Worm (Caenorhabditis elegans): ENCODE data around the gene rgs-6.

rgs-6 gene

ce11 chrX:5709205-5709604 lies 24.4 kb downstream of the rgs-6 start:
- TF ChIP-seq irx-1 (tag; optimal IDR thresholded peaks at IDR 0.05): no peak
- TF ChIP-seq lin-15B (tag; optimal IDR thresholded peaks at IDR 0.05): no peak
- TF ChIP-seq unc-86 (tag; optimal IDR thresholded peaks at IDR 0.05): no peak
- no peak for TF ChIP-seq hlh-17 (GFP tag; optimal IDR thresholded peaks at IDR 0.05; ENCODE audit: borderline replicate concordance)
- TF ChIP-seq ztf-11 (tag; optimal IDR thresholded peaks at IDR 0.05): no peak
- TF ChIP-seq aha-1 (tag; optimal IDR thresholded peaks at IDR 0.05): no peak
- no peak for TF ChIP-seq dsc-1 (tag; optimal IDR thresholded peaks at IDR 0.05)
- no peak for TF ChIP-seq fkh-4 (tag; optimal IDR thresholded peaks at IDR 0.05; ENCODE audit: borderline replicate concordance)

ce11 chrX:5707809-5708208 lies 25.8 kb downstream of the rgs-6 start:
- TF ChIP-seq C16A3.4 (tag; optimal IDR thresholded peaks at IDR 0.05) (peak; percentile 28), unc-130 (tag; optimal IDR thresholded peaks at IDR 0.05) (no peak), ceh-82 (tag; optimal IDR thresholded peaks at IDR 0.05) (peak; percentile 58 to 65 (median 60)), nhr-19 (GFP tag; conservative IDR thresholded peaks at IDR 0.05) (peak; percentile 64), mep-1 (tag; optimal IDR thresholded peaks at IDR 0.05) (peak; percentile 46), nhr-47 (tag; optimal IDR thresholded peaks at IDR 0.05) (peak; percentile 75), F16B12.6 (tag; optimal IDR thresholded peaks at IDR 0.05) (no peak), nhr-84 (tag; optimal IDR thresholded peaks at IDR 0.05) (no peak), nhr-71 (tag; optimal IDR thresholded peaks at IDR 0.05) (peak; percentile 64), fos-1 (tag; optimal IDR thresholded peaks at IDR 0.05) (peak; percentile 35), rnt-1 (tag; optimal IDR thresholded peaks at IDR 0.05) (peak; percentile 52), mdl-1 (tag; optimal IDR thresholded peaks at IDR 0.05) (peak in 1 of 2 experiments; percentile 54), elt-3 (tag; optimal IDR thresholded peaks at IDR 0.05) (peak in 1 of 6 experiments; percentile 16), snu-23 (GFP tag; optimal IDR thresholded peaks at IDR 0.05) (peak; percentile 71), isw-1 (GFP tag; IDR thresholded peaks at IDR 0.05) (peak; percentile 35), snpc-4 (tag; optimal IDR thresholded peaks at IDR 0.05) (peak; percentile 11), tlp-1 (tag; optimal IDR thresholded peaks at IDR 0.05) (no peak), aly-2 (tag; optimal IDR thresholded peaks at IDR 0.05) (peak; percentile 10), blmp-1 (tag; optimal IDR thresholded peaks at IDR 0.05) (no peak), fkh-10 (GFP tag; optimal IDR thresholded peaks at IDR 0.05) (peak; percentile 13), nhr-20 (tag; optimal IDR thresholded peaks at IDR 0.05) (peak; percentile 58), sptf-1 (tag; optimal IDR thresholded peaks at IDR 0.05) (no peak), C04F5.9 (tag; optimal IDR thresholded peaks at IDR 0.05) (no peak), ceh-63 (GFP tag; optimal IDR thresholded peaks at IDR 0.05) (no peak), lin-15B (tag; optimal IDR thresholded peaks at IDR 0.05) (no peak), lin-14 (GFP tag; optimal IDR thresholded peaks at IDR 0.05) (peak; percentile 58), fkh-8 (tag; optimal IDR thresholded peaks at IDR 0.05) (peak; percentile 20), ztf-11 (tag; optimal IDR thresholded peaks at IDR 0.05) (peak in 1 of 2 experiments; percentile 21), lin-35 (GFP tag; optimal IDR thresholded peaks at IDR 0.05) (peak; percentile 22 to 52), zag-1 (tag; optimal IDR thresholded peaks at IDR 0.05) (no peak), lir-3 (tag; optimal IDR thresholded peaks at IDR 0.05; ENCODE audit: poor library complexity) (peak; percentile 9), lsy-2 (tag; optimal IDR thresholded peaks at IDR 0.05) (peak in 1 of 2 experiments; percentile 31), ceh-8 (GFP tag; optimal IDR thresholded peaks at IDR 0.05) (no peak), efl-1 (optimal IDR thresholded peaks at IDR 0.05) (peak; percentile 6), efl-1 (GFP tag; optimal IDR thresholded peaks at IDR 0.05 in 1 of 2) (peak in 1 of 2 experiments; percentile 59), xbp-1 (tag; optimal IDR thresholded peaks at IDR 0.05) (peak; percentile 61), unc-86 (tag; optimal IDR thresholded peaks at IDR 0.05) (peak; percentile 40), nhr-85 (tag) (peak; percentile 68), nhr-90 (tag; optimal IDR thresholded peaks at IDR 0.05; ENCODE audit: poor library complexity) (peak; percentile 63), dsc-1 (tag; optimal IDR thresholded peaks at IDR 0.05) (peak; percentile 48), elt-2 (tag; optimal IDR thresholded peaks at IDR 0.05) (peak; percentile 17), tbx-2 (tag; optimal IDR thresholded peaks at IDR 0.05) (peak; percentile 54), swsn-7 (tag; optimal IDR thresholded peaks at IDR 0.05) (peak; percentile 57), nhr-237 (tag; optimal IDR thresholded peaks at IDR 0.05) (no peak)
